2 fruit fly cellular contexts compared by ENCODE assay signal in the genomic region with DNA sequence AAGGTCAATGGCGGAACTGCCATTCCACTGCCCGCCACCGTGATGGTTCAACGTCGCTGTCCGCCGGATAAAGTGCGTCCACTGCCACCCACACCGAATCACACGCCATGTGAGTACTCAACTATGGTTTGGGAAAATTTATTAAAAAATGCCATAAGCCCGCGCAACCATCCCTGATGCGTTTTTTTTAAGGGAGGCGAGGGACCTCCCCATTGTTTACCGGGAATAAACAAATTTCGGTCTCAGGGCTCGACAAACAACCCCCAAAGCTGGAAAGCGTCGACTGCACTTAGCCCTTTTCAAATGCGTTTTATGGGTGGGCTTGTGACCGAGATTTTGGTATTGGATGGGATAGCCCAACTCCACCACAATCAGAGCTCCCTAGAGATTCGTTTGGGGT.
TF ChIP-seq lines count a peak whose summit lies in the region.

No protein-coding gene starts in this region.

- no peak for TF ChIP-seq CTCF in whole organism, embryonic (GFP tag; optimal IDR thresholded peaks at IDR 0.05; lab: Kevin White, UChicago)

TF ChIP-seq in whole organism, embryonic, 481 proteins besides CTCF, POLR2A, EP300 and RAD21:
- TF ChIP-seq Neu2 (GFP tag; optimal IDR thresholded peaks at IDR 0.05; lab: Kevin White, UChicago; ENCODE audit: borderline replicate concordance) = no peak
- peak; percentile 26 for TF ChIP-seq ATbp (GFP tag; optimal IDR thresholded peaks at IDR 0.05; lab: Kevin White, UChicago)
- TF ChIP-seq ab (GFP tag; optimal IDR thresholded peaks at IDR 0.05; lab: Kevin White, UChicago) = no peak
- TF ChIP-seq Dfd (GFP tag; optimal IDR thresholded peaks at IDR 0.05; lab: Kevin White, UChicago) = no peak
- TF ChIP-seq CG32772 (GFP tag; IDR thresholded peaks at IDR 0.05; lab: Robert Waterston, UW) = no peak
- no peak for TF ChIP-seq gce (GFP tag; IDR thresholded peaks at IDR 0.05; lab: Robert Waterston, UW)
- no peak for TF ChIP-seq Nf-YB (GFP tag; optimal IDR thresholded peaks at IDR 0.05; lab: Kevin White, UChicago)
- peak; percentile 60 for TF ChIP-seq pros (GFP tag; optimal IDR thresholded peaks at IDR 0.05; lab: Kevin White, UChicago)
- TF ChIP-seq hb (GFP tag; IDR thresholded peaks at IDR 0.05; lab: Robert Waterston, UW; ENCODE audit: partially characterized antibody) = 0 out of 3 replicates have a peak, but pooled peaks have one; percentile 39
- TF ChIP-seq CG10431 (GFP tag; optimal IDR thresholded peaks at IDR 0.05; lab: Kevin White, UChicago) = no peak
- TF ChIP-seq CG3847 (GFP tag; IDR thresholded peaks at IDR 0.05; lab: Robert Waterston, UW) = no peak
- TF ChIP-seq schlank (tag; optimal IDR thresholded peaks at IDR 0.05; lab: Kevin White, UChicago) = no peak
- peak; percentile 61 for TF ChIP-seq nerfin-1 (tag; optimal IDR thresholded peaks at IDR 0.05; lab: Kevin White, UChicago)
- peak; percentile 30 for TF ChIP-seq sqz (GFP tag; optimal IDR thresholded peaks at IDR 0.05; lab: Kevin White, UChicago)
- no peak for TF ChIP-seq mirr (GFP tag; optimal IDR thresholded peaks at IDR 0.05; lab: Kevin White, UChicago)

TF ChIP-seq in whole organism, prepupa, 60 proteins besides CTCF, POLR2A, EP300 and RAD21:
- TF ChIP-seq CG15336 (GFP tag; IDR thresholded peaks at IDR 0.05; lab: Robert Waterston, UW) = no peak
- TF ChIP-seq Eip78C (GFP tag; lab: Kevin White, UChicago) = peak; percentile 28
- TF ChIP-seq Gug (GFP tag; IDR thresholded peaks at IDR 0.05; lab: Robert Waterston, UW) = no peak
- TF ChIP-seq Hr38 (GFP tag; optimal IDR thresholded peaks at IDR 0.05; lab: Kevin White, UChicago) = no peak
- TF ChIP-seq fd59A (GFP tag; optimal IDR thresholded peaks at IDR 0.05; lab: Kevin White, UChicago) = no peak
- no peak for TF ChIP-seq Blimp-1 (GFP tag; optimal IDR thresholded peaks at IDR 0.05; lab: Kevin White, UChicago)
- TF ChIP-seq CG16779 (tag; optimal IDR thresholded peaks at IDR 0.05; lab: Kevin White, UChicago) = no peak
